Worm (Caenorhabditis elegans) whole organism, L4 larva: Measurements from ENCODE around the gene ZK1193.2.

Experiments
- F49E8.2 ChIP-seq: sonication (generic microtip); optimal IDR thresholded peaks from 2 replicates; lab custom pipeline; 2016; ENCODE audit warnings: missing compliant biosample characterization, mild to moderate bottlenecking, missing genetic modification characterization, borderline replicate concordance
- ZK337.2 ChIP-seq: fragments of 200-800 bp; sonication (Bioruptor generic); IDR thresholded peaks from 2 replicates; pipeline ENCODE4 v1.3.6; 2022; ENCODE audit warnings: missing genetic modification reagents, missing genetic modification characterization, missing compliant biosample characterization
- aly-2 ChIP-seq: sonication (generic microtip); optimal IDR thresholded peaks from 2 replicates; lab custom pipeline; 2018; ENCODE audit warnings: missing biosample characterization, missing genetic modification characterization
- ama-1 ChIP-seq: fragments of 150-350 bp; optimal IDR thresholded peaks from 2 replicates; lab custom pipeline; 2014; ENCODE audit warnings: inconsistent platforms, mixed read lengths
- ceh-82 ChIP-seq: sonication (generic microtip); optimal IDR thresholded peaks from 2 replicates; lab custom pipeline; 2017; ENCODE audit warnings: missing biosample characterization, missing genetic modification characterization
- lim-7 ChIP-seq: fragments of 200-800 bp; sonication (Bioruptor generic); IDR thresholded peaks from 2 replicates; pipeline ENCODE4 v1.3.6; 2022; ENCODE audit warnings: missing genetic modification characterization, missing compliant biosample characterization
- lin-13 ChIP-seq: fragments of 150-350 bp; optimal IDR thresholded peaks from 2 replicates; lab custom pipeline; 2014; ENCODE audit warnings: missing biosample characterization, missing genetic modification reagents, missing genetic modification characterization
- lir-3 ChIP-seq: sonication (generic microtip); optimal IDR thresholded peaks from 2 replicates; lab custom pipeline; 2016; ENCODE audit warnings: mild to moderate bottlenecking, missing genetic modification characterization, missing compliant biosample characterization
- nhr-237 ChIP-seq: sonication (generic microtip); optimal IDR thresholded peaks from 2 replicates; lab custom pipeline; 2017; ENCODE audit warnings: missing biosample characterization, missing genetic modification characterization
- nhr-25 ChIP-seq: sonication (generic microtip); optimal IDR thresholded peaks from 2 replicates; lab custom pipeline; 2017; ENCODE audit warnings: missing genetic modification characterization, mild to moderate bottlenecking, missing compliant biosample characterization, antibody characterized with exemption, moderate library complexity, borderline replicate concordance; ENCODE audit not compliant: insufficient read depth
- nhr-76 ChIP-seq: fragments of 150-350 bp; optimal IDR thresholded peaks from 2 replicates; lab custom pipeline; 2014; ENCODE audit warnings: missing biosample characterization, missing genetic modification characterization
- unc-62 ChIP-seq, 3 experiments: fragments of 150-350 bp in 1 of 3; sonication (generic microtip); optimal IDR thresholded peaks in 2 of 3; peaks in 1 of 3; 1 replicate in 1 of 3; 2 replicates in 2 of 3; lab custom pipeline; 2014 to 2017; ENCODE audit warnings: missing biosample characterization in 3 of 3, missing genetic modification characterization in 3 of 3, missing genetic modification reagents in 3 of 3, missing genotype in 1 of 3
- zip-2 ChIP-seq: fragments of 150-350 bp; optimal IDR thresholded peaks from 2 replicates; lab custom pipeline; 2014; ENCODE audit warnings: missing biosample characterization, missing genetic modification characterization

ce11 chrX:397259-397658 is 28.2 kb downstream of the ZK1193.2 start, which contains the start of gene R04A9.6:
- TF ChIP-seq unc-62 (GFP tag; optimal IDR thresholded peaks at IDR 0.05 in 1 of 2; lab: Kevin White, UChicago) (no peak), unc-62 (tag; optimal IDR thresholded peaks at IDR 0.05; lab: Kevin White, UChicago) (no peak), ama-1 (no peak), lin-13 (GFP tag; lab: Kevin White, UChicago) (no peak), ZK337.2 (GFP tag; lab: Robert Waterston, UW) (no peak), ceh-82 (tag; lab: Kevin White, UChicago) (no peak), aly-2 (tag; lab: Kevin White, UChicago) (no peak), nhr-76 (tag; lab: Kevin White, UChicago) (no peak), lir-3 (no peak), lim-7 (GFP tag; lab: Robert Waterston, UW) (no peak), F49E8.2 (no peak), nhr-237 (no peak), zip-2 (tag; lab: Kevin White, UChicago) (no peak), nhr-25 (no peak)
